Fruit fly (Drosophila melanogaster) ovary, adult (tissue): ENCODE measurements around the gene CG12795.

Source experiments
- CG17801 ChIP-seq: fragments of 200-800 bp; optimal IDR thresholded peaks from 2 replicates; lab custom pipeline; 2019; ENCODE audit warnings: missing biosample characterization, mild to moderate bottlenecking, missing genetic modification characterization, moderate library complexity; ENCODE audit not compliant: partially characterized antibody

Gene CG12795

DNA sequence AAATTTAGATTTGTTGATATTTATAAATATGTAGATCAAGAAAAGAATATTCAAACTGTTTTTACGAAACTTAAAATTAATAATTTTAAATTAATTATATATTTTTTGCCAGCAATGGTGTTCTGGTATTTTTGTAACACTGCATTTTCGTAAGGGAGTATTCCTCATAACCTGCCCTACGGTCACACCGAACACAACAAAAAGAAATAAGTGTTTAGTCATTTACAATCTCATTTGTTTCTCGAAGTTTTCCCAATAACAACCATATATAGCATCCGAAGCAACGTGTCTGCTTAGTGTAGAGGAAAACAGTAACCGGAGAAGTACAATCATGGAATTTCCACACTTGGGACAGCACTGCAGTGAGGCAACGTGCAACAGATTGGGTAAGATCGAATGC is at the start of gene CG12795:
Gene CG12795 (plus strand): TSS at position 181 of the 400 bp plus-strand sequence.
- peak; percentile 35 for TF ChIP-seq CG17801 (GFP tag; lab: Kevin White, UChicago)

dm6 chr2L:3407722-3408121 is 44.5 kb upstream of the CG12795 start:
- no peak for TF ChIP-seq CG17801 (GFP tag; lab: Kevin White, UChicago)

dm6 chr2L:3410260-3410659 is 42.0 kb upstream of the CG12795 start, which contains the start of gene CG8840:
Gene CG8840, plus strand, starts transcription at chr2L:3410560.
- TF ChIP-seq CG17801 (GFP tag; lab: Kevin White, UChicago) = no peak

- no peak for TF ChIP-seq CG17801 (GFP tag; lab: Kevin White, UChicago)
Observed at dm6 chr2L:3416527-3417304, 35.5 kb upstream of the CG12795 start, which contains the start of gene CG31952. Gene CG31952, plus strand, starts transcription at chr2L:3416693.

dm6 chr2L:3417613-3418012 is 34.7 kb upstream of the CG12795 start:
- TF ChIP-seq CG17801 (GFP tag; lab: Kevin White, UChicago) = no peak

dm6 chr2L:3422753-3423152 is 29.5 kb upstream of the CG12795 start:
- TF ChIP-seq CG17801 (GFP tag; lab: Kevin White, UChicago) = no peak

DNA sequence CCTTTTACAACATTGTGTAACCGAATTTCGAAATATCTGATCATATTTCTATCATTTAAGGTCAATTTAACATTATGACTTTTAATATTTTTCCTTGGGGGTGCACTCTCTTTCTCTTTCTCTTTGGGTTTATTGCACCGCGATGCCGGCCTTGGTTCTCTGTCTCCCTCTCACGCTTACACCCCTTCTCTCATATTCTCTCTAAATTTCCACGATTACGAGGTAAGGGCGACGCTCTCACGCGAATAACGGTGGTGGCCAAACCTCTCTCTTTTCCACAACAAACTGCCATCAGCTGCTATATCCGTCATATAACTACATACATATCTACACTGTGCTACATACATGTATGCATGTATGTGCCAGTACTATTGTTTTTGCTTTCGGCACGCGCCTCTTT is 26.3 kb upstream of the CG12795 start:
- TF ChIP-seq CG17801 (GFP tag; lab: Kevin White, UChicago) = no peak

DNA sequence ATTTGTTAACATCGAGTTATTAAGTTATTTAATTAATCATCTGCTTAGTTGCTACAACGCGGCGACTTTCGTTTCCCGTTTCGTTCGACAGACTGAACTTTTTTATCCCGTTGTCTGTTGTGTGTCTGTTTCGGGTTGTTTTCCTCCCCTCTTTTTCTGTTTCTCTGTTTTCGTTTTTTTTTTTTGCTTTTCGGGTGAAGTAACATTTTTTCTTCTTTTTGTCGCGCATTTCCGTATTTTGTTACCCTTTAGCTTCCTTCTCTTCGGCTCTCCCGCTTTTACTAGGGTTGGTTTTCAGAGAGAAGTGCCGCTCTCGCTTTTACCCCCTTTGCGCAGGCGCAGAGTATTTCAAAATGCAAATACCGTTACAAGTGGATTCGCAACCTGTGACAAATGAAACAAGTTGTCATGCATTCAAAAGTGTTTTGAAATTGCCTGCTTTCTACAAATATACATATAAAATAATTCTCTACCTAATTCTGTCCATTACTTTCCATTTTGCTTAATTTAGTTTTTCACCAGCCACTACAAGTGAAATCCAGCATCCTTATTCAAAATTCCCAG is 25.5 kb upstream of the CG12795 start, which contains the start of gene Pgant2:
Gene Pgant2 (minus strand): TSS at position 51 of the 564 bp plus-strand sequence.
- no peak for TF ChIP-seq CG17801 (GFP tag; lab: Kevin White, UChicago)

- TF ChIP-seq CG17801 (GFP tag; lab: Kevin White, UChicago) = no peak
Observed at dm6 chr2L:3428419-3429097, 23.7 kb upstream of the CG12795 start.

DNA sequence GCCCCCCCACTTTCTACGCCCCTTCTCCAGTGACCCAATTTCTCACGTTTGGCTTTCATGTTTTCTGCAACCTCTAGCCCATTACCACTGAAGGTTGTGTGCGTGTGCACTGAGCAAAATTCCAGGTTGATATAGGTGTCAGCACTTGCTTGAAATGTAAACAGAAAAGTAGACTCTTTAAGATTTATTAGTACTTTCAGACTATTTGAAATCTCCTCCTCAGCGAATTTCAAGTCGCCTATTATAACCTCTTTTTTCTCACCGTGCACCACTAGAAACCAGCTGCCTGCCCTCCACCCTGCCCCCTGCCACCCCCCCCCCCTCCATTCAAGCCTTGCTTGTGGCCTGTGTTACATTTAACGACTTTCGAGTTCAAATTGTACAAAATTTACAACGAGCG is 17.2 kb upstream of the CG12795 start:
- TF ChIP-seq CG17801 (GFP tag; lab: Kevin White, UChicago) = no peak

DNA sequence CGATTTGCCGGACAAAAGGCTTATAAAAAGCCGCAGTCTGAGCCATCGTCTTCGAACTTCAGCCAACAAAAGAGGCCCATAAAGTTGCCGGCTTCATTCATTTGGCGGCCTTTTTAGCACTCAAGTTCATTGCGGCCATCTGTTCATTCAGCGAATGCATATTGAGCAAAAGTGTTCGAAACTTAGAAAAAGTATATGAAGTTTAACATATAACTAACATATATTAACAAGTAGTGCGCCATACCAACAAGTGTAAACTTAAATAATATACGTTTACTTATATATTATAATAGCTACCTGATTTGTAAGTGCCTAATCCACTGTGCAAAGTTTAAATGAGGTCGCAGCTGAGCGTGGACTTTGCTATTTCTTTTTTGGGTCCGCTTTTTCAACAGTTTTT is 15.9 kb upstream of the CG12795 start:
- TF ChIP-seq CG17801 (GFP tag; lab: Kevin White, UChicago) = no peak

DNA sequence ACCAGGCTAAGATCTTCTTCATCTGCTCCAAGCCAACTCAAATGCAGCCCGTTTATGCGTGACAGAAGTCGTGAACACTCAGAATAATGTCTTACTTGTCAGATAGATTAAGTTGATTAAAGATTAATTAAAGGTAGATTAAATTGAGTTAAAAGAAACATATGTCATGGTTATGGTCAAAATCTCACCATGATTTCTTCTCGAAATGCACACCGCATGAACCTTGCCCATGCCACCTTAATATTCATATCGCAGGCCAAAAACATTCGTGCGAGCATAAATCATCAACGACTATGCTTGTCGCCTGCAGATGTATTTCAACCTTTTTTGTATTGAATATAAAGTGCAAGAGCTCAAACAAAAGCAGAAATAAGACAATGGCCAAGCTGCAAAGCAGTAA is 15.2 kb upstream of the CG12795 start:
- TF ChIP-seq CG17801 (GFP tag; lab: Kevin White, UChicago) = no peak

dm6 chr2L:3438078-3438477 is 14.2 kb upstream of the CG12795 start:
- no peak for TF ChIP-seq CG17801 (GFP tag; lab: Kevin White, UChicago)

- TF ChIP-seq CG17801 (GFP tag; lab: Kevin White, UChicago) = no peak
Observed at dm6 chr2L:3439502-3439901, 12.8 kb upstream of the CG12795 start.

DNA sequence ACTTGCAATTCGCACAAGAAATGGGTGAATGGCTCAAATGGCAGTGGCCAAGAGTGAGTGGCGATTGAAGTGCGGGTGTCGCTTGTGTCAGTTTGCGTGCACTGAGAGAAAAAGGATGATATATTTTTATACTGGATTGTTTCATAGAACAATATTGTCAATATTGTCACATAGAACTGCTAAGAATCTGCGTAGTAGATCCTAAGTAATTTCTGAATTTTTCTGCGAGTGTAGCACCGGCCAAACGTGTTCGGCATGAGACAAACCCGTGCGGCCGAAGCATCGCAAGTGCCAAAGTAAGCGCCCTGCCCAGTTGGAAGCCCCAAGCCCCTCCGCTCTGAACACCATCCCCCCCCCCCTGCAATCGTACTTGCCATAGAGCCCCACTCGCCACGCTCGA is 11.9 kb upstream of the CG12795 start:
- TF ChIP-seq CG17801 (GFP tag; lab: Kevin White, UChicago) = no peak
